Worm (Caenorhabditis elegans): ENCODE data around the gene unc-103.
A peak's percentile ranks its signal among the peaks of the same experiment; 100 is the strongest.

unc-103 gene

ce11 chrIII:4193659-4194103 lies 78.5 kb downstream of the unc-103 start, which contains the start of gene xbp-1 (continued):
- TF ChIP-seq ctbp-1 (GFP tag; IDR thresholded peaks at IDR 0.05) (peak; percentile 75; the same call in 1 of the 2 replicates), T20F7.1 (GFP tag; optimal IDR thresholded peaks at IDR 0.05) (peak; percentile 88), unc-39 (tag; optimal IDR thresholded peaks at IDR 0.05) (no peak), ceh-28 (tag; optimal IDR thresholded peaks at IDR 0.05) (no peak)

- TF ChIP-seq lim-7 (GFP tag; IDR thresholded peaks at IDR 0.05), result no peak
- no peak for TF ChIP-seq jun-1 (tag; optimal IDR thresholded peaks at IDR 0.05)
- TF ChIP-seq pha-4 (GFP tag; IDR thresholded peaks at IDR 0.05), result 0 out of 2 replicates have a peak, but pooled peaks have one; percentile 14
- TF ChIP-seq pha-4 (tag; optimal IDR thresholded peaks at IDR 0.05), result no peak
- TF ChIP-seq zfp-2 (tag; optimal IDR thresholded peaks at IDR 0.05), result no peak
- TF ChIP-seq zag-1 (tag; optimal IDR thresholded peaks at IDR 0.05), result no peak
- TF ChIP-seq egl-43 (GFP tag; IDR thresholded peaks at IDR 0.05), result peak; percentile 60
- no peak for TF ChIP-seq madf-9 (GFP tag; conservative IDR thresholded peaks at IDR 0.05)
- no peak for TF ChIP-seq hmg-1.1 (GFP tag; IDR thresholded peaks at IDR 0.05)
- TF ChIP-seq set-16 (GFP tag; IDR thresholded peaks at IDR 0.05), result peak; percentile 25; the same call in 1 of the 2 replicates
- TF ChIP-seq ZK337.2 (GFP tag; IDR thresholded peaks at IDR 0.05), result 0 out of 2 replicates have a peak, but pooled peaks have one; percentile 35
- no peak for TF ChIP-seq sdz-12 (GFP tag; optimal IDR thresholded peaks at IDR 0.05)
- TF ChIP-seq snpc-1.2 (GFP tag; IDR thresholded peaks at IDR 0.05), result no peak
- no peak for TF ChIP-seq daf-16 (GFP tag; optimal IDR thresholded peaks at IDR 0.05)
- no peak for TF ChIP-seq daf-16 (tag; optimal IDR thresholded peaks at IDR 0.05)
- TF ChIP-seq aha-1 (tag), result peak; percentile 97
- TF ChIP-seq Y5F2A.4 (GFP tag; optimal IDR thresholded peaks at IDR 0.05), result no peak
- TF ChIP-seq Y48G9A.11 (GFP tag; IDR thresholded peaks at IDR 0.05), result no peak
- TF ChIP-seq daf-19 (GFP tag; conservative IDR thresholded peaks at IDR 0.05), result no peak
- TF ChIP-seq gei-8 (GFP tag; optimal IDR thresholded peaks at IDR 0.05), result no peak
- no peak for TF ChIP-seq nhr-77 (tag; optimal IDR thresholded peaks at IDR 0.05)
- no peak for TF ChIP-seq dmd-8 (GFP tag; IDR thresholded peaks at IDR 0.05)
- TF ChIP-seq dpl-1 (GFP tag; optimal IDR thresholded peaks at IDR 0.05), result no peak
- no peak for TF ChIP-seq T20F7.1 (GFP tag; optimal IDR thresholded peaks at IDR 0.05)
- TF ChIP-seq tra-1 (GFP tag; IDR thresholded peaks at IDR 0.05), result no peak
- no peak for TF ChIP-seq aly-2 (tag; optimal IDR thresholded peaks at IDR 0.05)
- no peak for TF ChIP-seq nhr-237 (tag; optimal IDR thresholded peaks at IDR 0.05)
- no peak for TF ChIP-seq saeg-2 (GFP tag; IDR thresholded peaks at IDR 0.05)
- TF ChIP-seq ztf-11 (tag; optimal IDR thresholded peaks at IDR 0.05), result no peak
- no peak for TF ChIP-seq mxl-3 (GFP tag; optimal IDR thresholded peaks at IDR 0.05)
- no peak for TF ChIP-seq lin-15B (tag; optimal IDR thresholded peaks at IDR 0.05)
- no peak for TF ChIP-seq ceh-82 (tag; optimal IDR thresholded peaks at IDR 0.05)
- TF ChIP-seq nhr-28 (tag; optimal IDR thresholded peaks at IDR 0.05), result no peak
- no peak for TF ChIP-seq rbr-2 (tag; optimal IDR thresholded peaks at IDR 0.05)
- TF ChIP-seq nhr-11 (tag; optimal IDR thresholded peaks at IDR 0.05), result no peak
- TF ChIP-seq unc-62 (GFP tag; optimal IDR thresholded peaks at IDR 0.05 in 1 of 2), result no peak
- TF ChIP-seq unc-62 (tag; optimal IDR thresholded peaks at IDR 0.05), result no peak
Measured at ce11 chrIII:4194349-4195110, 79.3 kb downstream of the unc-103 start.

Data from whole organism, L4 larva.